Worm (Caenorhabditis elegans) whole organism, L1 larva: ENCODE data around the gene tric-1B.1.

Experiments
- ceh-8 ChIP-seq: fragments of 200-800 bp; sonication (Bioruptor generic); optimal IDR thresholded peaks from 2 replicates; lab custom pipeline; 2018; ENCODE audit warnings: mild to moderate bottlenecking, missing genetic modification characterization, moderate library complexity, missing compliant biosample characterization
- ces-1 ChIP-seq: fragments of 150-350 bp; optimal IDR thresholded peaks from 2 replicates; lab custom pipeline; 2014; ENCODE audit warnings: missing biosample characterization, missing genetic modification reagents, missing genetic modification characterization
- efl-1 ChIP-seq, 4 experiments: fragments of 150-350 bp; optimal IDR thresholded peaks in 3 of 4; peaks in 1 of 4; 1 replicate in 1 of 4; 2 replicates in 3 of 4; lab custom pipeline; 2014; ENCODE audit warnings: missing biosample characterization in 2 of 4, missing genetic modification characterization in 2 of 4, missing genetic modification reagents in 2 of 4
- elt-2 ChIP-seq: sonication (generic microtip); optimal IDR thresholded peaks from 2 replicates; lab custom pipeline; 2016; ENCODE audit warnings: missing genetic modification characterization, mild to moderate bottlenecking, inconsistent platforms, missing compliant biosample characterization, missing genetic modification reagents
- grh-1 ChIP-seq: fragments of 200-800 bp; sonication (Bioruptor generic); IDR thresholded peaks from 2 replicates; pipeline ENCODE4 v1.3.6; 2022; ENCODE audit warnings: missing genetic modification reagents, missing genetic modification characterization, missing compliant biosample characterization
- lsy-2 ChIP-seq, 2 experiments: fragments of 150-350 bp; optimal IDR thresholded peaks; 2 replicates each; lab custom pipeline; 2014; ENCODE audit warnings: missing biosample characterization in 2 of 2, missing genetic modification characterization in 2 of 2
- nhr-76 ChIP-seq: sonication (generic microtip); optimal IDR thresholded peaks from 2 replicates; lab custom pipeline; 2017; ENCODE audit warnings: missing biosample characterization, missing genetic modification characterization
- ztf-11 ChIP-seq, 2 experiments: sonication (generic microtip); optimal IDR thresholded peaks; 2 replicates each; lab custom pipeline; 2016 to 2017; ENCODE audit warnings: missing genetic modification characterization in 2 of 2, missing biosample characterization in 1 of 2, missing compliant biosample characterization in 1 of 2

- TF ChIP-seq elt-2 (tag; lab: Kevin White, UChicago) (no peak), lsy-2 (tag; optimal IDR thresholded peaks at IDR 0.05; lab: Kevin White, UChicago) (no peak), ces-1 (GFP tag; lab: Kevin White, UChicago) (no peak), efl-1 (optimal IDR thresholded peaks at IDR 0.05; lab: Kevin White, UChicago) (no peak), efl-1 (GFP tag; optimal IDR thresholded peaks at IDR 0.05 in 1 of 2; lab: Kevin White, UChicago) (no peak), grh-1 (peak; percentile 29; the same call in 1 of the 2 replicates), ceh-8 (GFP tag; lab: Kevin White, UChicago) (no peak), nhr-76 (no peak), ztf-11 (tag; optimal IDR thresholded peaks at IDR 0.05; lab: Kevin White, UChicago) (no peak)
Measured at ce11 chrII:12239449-12239848, 26.6 kb downstream of the tric-1B.1 start.
